Fruit fly (Drosophila melanogaster) whole organism, embryonic: ENCODE results near the gene CG5181.
A peak's percentile ranks its signal among the peaks of the same experiment; 100 is the strongest.

ENCODE experiments used
- Abd-B ChIP-seq: fragments of 200-800 bp; sonication (Bioruptor generic); optimal IDR thresholded peaks from 2 replicates; lab custom pipeline; 2018; ENCODE audit warnings: missing biosample characterization, mild to moderate bottlenecking, missing genetic modification characterization, moderate library complexity
- CG12155 ChIP-seq: fragments of 200-800 bp; sonication (Bioruptor generic); optimal IDR thresholded peaks from 3 replicates; lab custom pipeline; 2016; ENCODE audit warnings: missing biosample characterization, missing genetic modification characterization
- CG6683 ChIP-seq: fragments of 200-800 bp; sonication (Bioruptor generic); optimal IDR thresholded peaks from 2 replicates; lab custom pipeline; 2017; ENCODE audit warnings: missing biosample characterization, mild to moderate bottlenecking, missing genetic modification characterization, missing genetic modification reagents
- CG6854 ChIP-seq: fragments of 200-800 bp; sonication (Bioruptor generic); optimal IDR thresholded peaks from 3 replicates; lab custom pipeline; 2017; ENCODE audit warnings: missing biosample characterization, mild to moderate bottlenecking, missing genetic modification characterization
- Lpt ChIP-seq: fragments of >200 bp; optimal IDR thresholded peaks from 2 replicates; lab custom pipeline; 2018; ENCODE audit warnings: missing biosample characterization, missing genetic modification characterization
- Max ChIP-seq: fragments of 200-800 bp; sonication (Bioruptor generic); optimal IDR thresholded peaks from 2 replicates; lab custom pipeline; 2016; ENCODE audit warnings: missing biosample characterization, mild to moderate bottlenecking, missing genetic modification characterization
- Oli ChIP-seq: fragments of 200-800 bp; sonication (Bioruptor generic); optimal IDR thresholded peaks from 2 replicates; lab custom pipeline; 2018; ENCODE audit warnings: missing biosample characterization, mild to moderate bottlenecking, missing genetic modification characterization, moderate library complexity
- Opbp ChIP-seq: fragments of 200-800 bp; sonication (Bioruptor generic); IDR thresholded peaks from 3 replicates; pipeline ENCODE4 v1.3.6; 2022; ENCODE audit warnings: missing biosample characterization, missing genetic modification characterization; ENCODE audit not compliant: partially characterized antibody
- abd-A ChIP-seq: fragments of 200-800 bp; sonication (Bioruptor generic); optimal IDR thresholded peaks from 3 replicates; lab custom pipeline; 2019; ENCODE audit warnings: missing biosample characterization, mild to moderate bottlenecking, missing genetic modification characterization, moderate library complexity
- chm ChIP-seq: fragments of 200-800 bp; sonication (Bioruptor generic); IDR thresholded peaks from 2 replicates; pipeline ENCODE4 v1.3.6; 2022; ENCODE audit warnings: missing biosample characterization, missing genetic modification characterization
- danr ChIP-seq: fragments of 200-800 bp; sonication (Bioruptor generic); IDR thresholded peaks from 2 replicates; pipeline ENCODE4 v1.3.6; 2022; ENCODE audit warnings: missing biosample characterization, missing genetic modification characterization
- exex ChIP-seq: fragments of 200-800 bp; sonication (Bioruptor generic); optimal IDR thresholded peaks from 4 replicates; lab custom pipeline; 2018; ENCODE audit warnings: missing biosample characterization, mild to moderate bottlenecking, missing genetic modification characterization, moderate library complexity
- mld ChIP-seq: fragments of 200-800 bp; sonication (Bioruptor generic); IDR thresholded peaks from 3 replicates; pipeline ENCODE4 v1.3.6; 2022; ENCODE audit warnings: missing biosample characterization, missing genetic modification characterization; ENCODE audit not compliant: partially characterized antibody

DNA sequence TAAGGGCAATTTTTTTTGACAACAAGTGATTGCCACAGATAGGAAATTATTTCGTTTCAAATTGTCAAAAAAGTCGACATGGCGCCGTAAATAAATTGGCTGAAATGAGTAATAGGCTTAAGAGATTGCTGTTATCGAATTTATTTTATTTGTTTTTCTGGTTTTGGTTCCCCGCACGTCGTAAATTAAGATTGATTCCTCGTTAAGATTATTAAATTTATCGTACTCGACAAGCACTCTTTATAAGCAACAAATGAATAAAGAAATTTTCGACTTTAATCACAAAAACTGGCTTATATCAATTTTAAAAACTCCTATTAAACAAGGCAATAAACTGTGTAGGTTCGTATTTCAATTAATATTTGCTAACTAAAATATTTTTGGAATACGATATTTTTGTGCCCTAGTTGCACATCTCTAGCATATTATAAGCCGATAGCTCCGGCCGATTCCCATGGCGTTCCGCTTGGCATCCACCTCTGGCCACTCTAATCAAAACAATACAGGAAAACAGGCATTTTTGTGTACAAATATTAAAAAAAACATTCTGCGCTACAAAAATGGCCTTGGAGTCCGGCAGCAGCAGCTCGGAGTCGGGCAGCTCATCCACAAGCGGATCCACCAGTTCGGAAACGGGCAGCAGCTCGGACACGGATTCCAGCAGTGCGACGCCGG is 2.5 kb upstream of the CG5181 start, which contains the start of gene chm:
- TF ChIP-seq abd-A (tag; lab: Kevin White, UChicago) (no peak), Opbp (GFP tag; lab: Robert Waterston, UW) (peak; percentile 92), CG6854 (no peak), danr (GFP tag; lab: Robert Waterston, UW) (no peak), CG12155 (GFP tag; lab: Kevin White, UChicago) (no peak), chm (GFP tag; lab: Robert Waterston, UW) (peak; percentile 76; the same call in 1 of the 2 replicates), CG6683 (no peak), Max (GFP tag; lab: Kevin White, UChicago) (no peak), Lpt (GFP tag; lab: Kevin White, UChicago) (no peak), Abd-B (GFP tag; lab: Kevin White, UChicago) (no peak), mld (GFP tag; lab: Robert Waterston, UW) (peak; percentile 75), exex (no peak), Oli (tag; lab: Kevin White, UChicago) (no peak)
